Worm (Caenorhabditis elegans) whole organism, young adult: ENCODE data around the gene srd-50.

Source experiments
- C17E4.6 ChIP-seq: fragments of 200-800 bp; sonication (Bioruptor generic); IDR thresholded peaks from 2 replicates; pipeline ENCODE4 v1.3.6; 2022; ENCODE audit warnings: missing genetic modification reagents, missing genetic modification characterization, missing compliant biosample characterization
- F33H1.4 ChIP-seq: fragments of 200-800 bp; sonication (Bioruptor generic); IDR thresholded peaks from 2 replicates; pipeline ENCODE4 v1.3.6; 2022; ENCODE audit warnings: missing genetic modification reagents, missing genetic modification characterization, missing compliant biosample characterization
- F37B4.10 ChIP-seq: fragments of 200-800 bp; sonication (Bioruptor generic); IDR thresholded peaks from 2 replicates; pipeline ENCODE4 v1.3.6; 2022; ENCODE audit warnings: missing genetic modification characterization, missing compliant biosample characterization
- F52B5.7 ChIP-seq: sonication (generic microtip); optimal IDR thresholded peaks from 2 replicates; lab custom pipeline; 2016; ENCODE audit warnings: mild to moderate bottlenecking, missing genetic modification characterization, missing compliant biosample characterization
- F55B11.4 ChIP-seq: sonication (generic microtip); optimal IDR thresholded peaks from 2 replicates; lab custom pipeline; 2016; ENCODE audit warnings: missing compliant biosample characterization, missing genetic modification characterization, borderline replicate concordance; ENCODE audit not compliant: insufficient read depth
- F57C9.4 ChIP-seq: sonication (generic microtip); optimal IDR thresholded peaks from 2 replicates; lab custom pipeline; 2017; ENCODE audit warnings: mild to moderate bottlenecking, missing genetic modification characterization, missing compliant biosample characterization
- K12H6.12 ChIP-seq: fragments of 200-800 bp; sonication (Bioruptor generic); optimal IDR thresholded peaks from 2 replicates; lab custom pipeline; 2018; ENCODE audit warnings: mild to moderate bottlenecking, missing genetic modification characterization, missing compliant biosample characterization
- T07F8.4 ChIP-seq: sonication (generic microtip); optimal IDR thresholded peaks from 2 replicates; lab custom pipeline; 2016; ENCODE audit warnings: mild to moderate bottlenecking, missing genetic modification characterization, moderate library complexity, missing compliant biosample characterization
- Y56A3A.18 ChIP-seq: fragments of 200-800 bp; sonication (Bioruptor generic); IDR thresholded peaks from 2 replicates; pipeline ENCODE4 v1.3.6; 2022; ENCODE audit warnings: missing genetic modification reagents, missing genetic modification characterization, missing compliant biosample characterization
- atf-7 ChIP-seq: sonication (generic microtip); optimal IDR thresholded peaks from 2 replicates; lab custom pipeline; 2017; ENCODE audit warnings: mild to moderate bottlenecking, missing genetic modification characterization, missing compliant biosample characterization
- athp-1 ChIP-seq: sonication (generic microtip); optimal IDR thresholded peaks from 2 replicates; lab custom pipeline; 2017; ENCODE audit warnings: mild to moderate bottlenecking, missing genetic modification characterization, missing compliant biosample characterization
- bed-2 ChIP-seq: fragments of 200-800 bp; sonication (Bioruptor generic); IDR thresholded peaks from 2 replicates; pipeline ENCODE4 v1.3.6; 2022; ENCODE audit warnings: missing genetic modification reagents, missing genetic modification characterization, missing compliant biosample characterization
- cebp-1 ChIP-seq, 2 experiments: fragments of 200-800 bp in 1 of 2; sonication (Bioruptor generic) in 1 of 2; sonication (generic microtip) in 1 of 2; IDR thresholded peaks in 1 of 2; optimal IDR thresholded peaks in 1 of 2; 2 replicates each; pipeline versions ENCODE4 v1.3.6 to Lab custom; 2017 to 2022; ENCODE audit warnings: missing compliant biosample characterization in 2 of 2, missing genetic modification characterization in 2 of 2, mild to moderate bottlenecking in 1 of 2, missing genetic modification reagents in 1 of 2, moderate library complexity in 1 of 2
- ceh-100 ChIP-seq: fragments of 200-800 bp; sonication (Bioruptor generic); IDR thresholded peaks from 2 replicates; pipeline ENCODE4 v1.3.6; 2022; ENCODE audit warnings: missing genetic modification reagents, missing genetic modification characterization, missing compliant biosample characterization
- chd-7 ChIP-seq: sonication (generic microtip); optimal IDR thresholded peaks from 2 replicates; lab custom pipeline; 2016; ENCODE audit warnings: mild to moderate bottlenecking, missing genetic modification characterization, moderate library complexity, missing compliant biosample characterization
- dox-1 ChIP-seq: fragments of 200-800 bp; sonication (Bioruptor generic); IDR thresholded peaks from 2 replicates; pipeline ENCODE4 v1.3.6; 2022; ENCODE audit warnings: missing genetic modification reagents, missing genetic modification characterization, missing compliant biosample characterization
- egl-44 ChIP-seq: fragments of 200-800 bp; sonication (Bioruptor generic); IDR thresholded peaks from 2 replicates; pipeline ENCODE4 v1.3.6; 2022; ENCODE audit warnings: missing genetic modification reagents, missing genetic modification characterization, missing compliant biosample characterization
- egrh-3 ChIP-seq: fragments of 200-800 bp; sonication (Bioruptor generic); IDR thresholded peaks from 2 replicates; pipeline ENCODE4 v1.3.6; 2022; ENCODE audit warnings: missing genetic modification reagents, missing genetic modification characterization, missing compliant biosample characterization
- hsf-1 ChIP-seq: fragments of 200-800 bp; sonication (Bioruptor generic); IDR thresholded peaks from 2 replicates; pipeline ENCODE4 v1.3.6; 2022; ENCODE audit warnings: missing genetic modification reagents, missing genetic modification characterization, missing compliant biosample characterization
- let-526 ChIP-seq: fragments of 200-800 bp; sonication (Bioruptor generic); IDR thresholded peaks from 2 replicates; pipeline ENCODE4 v1.3.6; 2022; ENCODE audit warnings: missing genetic modification reagents, missing genetic modification characterization, missing compliant biosample characterization
- lin-40 ChIP-seq: sonication (generic microtip); optimal IDR thresholded peaks from 2 replicates; lab custom pipeline; 2016; ENCODE audit warnings: missing genetic modification characterization, mild to moderate bottlenecking, missing compliant biosample characterization, missing genotype, missing genetic modification reagents
- lin-54 ChIP-seq: fragments of 200-800 bp; sonication (Bioruptor generic); optimal IDR thresholded peaks from 2 replicates; lab custom pipeline; 2018; ENCODE audit warnings: mild to moderate bottlenecking, missing genetic modification characterization, missing compliant biosample characterization
- nfya-2 ChIP-seq: fragments of 200-800 bp; sonication (Bioruptor generic); IDR thresholded peaks from 2 replicates; pipeline ENCODE4 v1.3.6; 2022; ENCODE audit warnings: missing genetic modification reagents, missing genetic modification characterization, missing compliant biosample characterization
- nfyb-1 ChIP-seq: fragments of 200-800 bp; sonication (Bioruptor generic); IDR thresholded peaks from 2 replicates; pipeline ENCODE4 v1.3.6; 2022; ENCODE audit warnings: missing genetic modification reagents, missing genetic modification characterization, missing compliant biosample characterization
- nhr-80 ChIP-seq: sonication (generic microtip); optimal IDR thresholded peaks from 2 replicates; lab custom pipeline; 2016; ENCODE audit warnings: missing genetic modification characterization, missing compliant biosample characterization
- rpc-1 ChIP-seq, 2 experiments: fragments of 150-350 bp in 1 of 2; sonication (generic microtip) in 1 of 2; optimal IDR thresholded peaks; 2 replicates each; lab custom pipeline; 2014 to 2018; ENCODE audit warnings: missing biosample characterization in 1 of 2, missing genetic modification characterization in 1 of 2, missing genetic modification reagents in 1 of 2, missing genotype in 1 of 2
- sdz-38 ChIP-seq: sonication (generic microtip); optimal IDR thresholded peaks from 2 replicates; lab custom pipeline; 2016; ENCODE audit warnings: missing genotype, missing genetic modification characterization, missing compliant biosample characterization
- snpc-4 ChIP-seq, 5 experiments: fragments of 150-350 bp in 1 of 5; sonication (generic microtip) in 4 of 5; optimal IDR thresholded peaks; 2 replicates each; lab custom pipeline; 2014 to 2018; ENCODE audit warnings: missing genetic modification characterization in 5 of 5, missing biosample characterization in 3 of 5, antibody characterized with exemption in 2 of 5, mild to moderate bottlenecking in 2 of 5, missing compliant biosample characterization in 2 of 5, missing genotype in 2 of 5, moderate library complexity in 2 of 5, missing genetic modification reagents in 1 of 5
- somi-1 ChIP-seq: fragments of 200-800 bp; sonication (Bioruptor generic); optimal IDR thresholded peaks from 2 replicates; lab custom pipeline; 2018; ENCODE audit warnings: mild to moderate bottlenecking, missing genetic modification characterization, missing compliant biosample characterization
- tlf-1 ChIP-seq: fragments of 200-800 bp; sonication (Bioruptor generic); optimal IDR thresholded peaks from 2 replicates; lab custom pipeline; 2018; ENCODE audit warnings: mild to moderate bottlenecking, missing genetic modification characterization, missing compliant biosample characterization
- xnd-1 ChIP-seq: sonication (generic microtip); optimal IDR thresholded peaks from 2 replicates; lab custom pipeline; 2016; ENCODE audit warnings: missing genotype, missing genetic modification reagents, missing genetic modification characterization, missing compliant biosample characterization
- zfh-2 ChIP-seq: fragments of 200-800 bp; sonication (Bioruptor generic); conservative IDR thresholded peaks from 2 replicates; pipeline ENCODE4 v1.3.6; 2022; ENCODE audit warnings: missing genetic modification reagents, missing genetic modification characterization, missing compliant biosample characterization
- ztf-22 ChIP-seq: fragments of 200-800 bp; sonication (Bioruptor generic); optimal IDR thresholded peaks from 2 replicates; lab custom pipeline; 2018; ENCODE audit warnings: mild to moderate bottlenecking, missing genetic modification characterization, moderate library complexity, missing compliant biosample characterization
- ztf-26 ChIP-seq: sonication (generic microtip); optimal IDR thresholded peaks from 2 replicates; lab custom pipeline; 2017; ENCODE audit warnings: missing genetic modification characterization, missing compliant biosample characterization
- ztf-28 ChIP-seq: fragments of 200-800 bp; sonication (Bioruptor generic); IDR thresholded peaks from 2 replicates; pipeline ENCODE4 v1.3.6; 2022; ENCODE audit warnings: missing genetic modification reagents, missing genetic modification characterization, missing compliant biosample characterization
- ztf-6 ChIP-seq: fragments of 200-800 bp; sonication (Bioruptor generic); IDR thresholded peaks from 2 replicates; pipeline ENCODE4 v1.3.6; 2022; ENCODE audit warnings: missing genetic modification reagents, missing genetic modification characterization, missing compliant biosample characterization

Gene srd-50

DNA sequence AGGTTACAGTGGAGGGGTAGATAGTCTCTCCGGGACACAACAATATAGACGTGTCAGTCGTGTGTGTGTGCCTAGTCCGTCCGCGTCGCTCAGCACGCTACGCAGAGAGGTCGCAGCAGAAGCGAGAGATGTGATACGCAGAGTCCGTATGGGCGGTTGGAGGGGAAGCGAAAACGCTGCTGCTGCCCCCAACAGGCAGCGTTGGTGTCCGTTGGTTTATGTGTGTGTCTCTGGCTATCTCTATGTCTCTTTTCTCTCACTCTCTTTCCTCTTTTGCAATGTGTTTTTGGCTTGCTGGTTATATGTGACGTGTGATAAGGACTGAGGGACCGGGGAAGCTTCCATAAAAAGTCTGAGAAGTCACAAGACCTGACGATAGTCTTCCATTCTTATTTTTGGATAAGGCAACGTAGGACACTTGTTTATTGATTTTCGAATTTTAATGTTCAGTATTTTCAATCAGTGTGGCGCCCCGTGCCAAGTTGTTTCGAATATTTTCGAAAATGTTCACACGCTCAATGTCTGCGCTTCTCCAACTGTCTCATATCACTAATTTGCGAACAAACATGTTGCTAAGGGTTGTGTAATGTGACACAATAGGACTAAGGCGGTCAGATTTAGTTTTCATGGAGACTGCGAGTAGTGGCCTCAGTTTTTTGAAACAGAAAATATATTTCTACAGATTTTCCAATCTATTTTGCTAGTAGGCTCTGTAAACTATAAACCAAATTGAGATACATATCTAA, 45.9 kb upstream of the srd-50 start, which contains the start of gene pab-2 (continued):
- TF ChIP-seq snpc-4 (GFP tag; optimal IDR thresholded peaks at IDR 0.05; lab: Kevin White, UChicago) (no peak), snpc-4 (tag; optimal IDR thresholded peaks at IDR 0.05; lab: Kevin White, UChicago) (peak in 3 of 4 experiments; percentile 22 to 50 (median 41)), ceh-100 (GFP tag; lab: Robert Waterston, UW) (no peak), Y56A3A.18 (0 out of 2 replicates have a peak, but pooled peaks have one; percentile 49), lin-54 (GFP tag; lab: Kevin White, UChicago) (peak; percentile 29), ztf-26 (tag; lab: Kevin White, UChicago) (peak; percentile 82), cebp-1 (GFP tag; IDR thresholded peaks at IDR 0.05; lab: Robert Waterston, UW) (peak; percentile 59; the same call in 1 of the 2 replicates), cebp-1 (tag; optimal IDR thresholded peaks at IDR 0.05; lab: Kevin White, UChicago) (peak; percentile 73), let-526 (GFP tag; lab: Robert Waterston, UW) (peak; percentile 54; the same call in 1 of the 2 replicates), tlf-1 (GFP tag; lab: Kevin White, UChicago) (peak; percentile 11), lin-40 (tag; lab: Kevin White, UChicago) (peak; percentile 79), ztf-6 (GFP tag; lab: Robert Waterston, UW) (no peak), K12H6.12 (tag; lab: Kevin White, UChicago) (peak; percentile 79), atf-7 (tag; lab: Kevin White, UChicago) (peak; percentile 76), somi-1 (GFP tag; lab: Kevin White, UChicago) (peak; percentile 28)

DNA sequence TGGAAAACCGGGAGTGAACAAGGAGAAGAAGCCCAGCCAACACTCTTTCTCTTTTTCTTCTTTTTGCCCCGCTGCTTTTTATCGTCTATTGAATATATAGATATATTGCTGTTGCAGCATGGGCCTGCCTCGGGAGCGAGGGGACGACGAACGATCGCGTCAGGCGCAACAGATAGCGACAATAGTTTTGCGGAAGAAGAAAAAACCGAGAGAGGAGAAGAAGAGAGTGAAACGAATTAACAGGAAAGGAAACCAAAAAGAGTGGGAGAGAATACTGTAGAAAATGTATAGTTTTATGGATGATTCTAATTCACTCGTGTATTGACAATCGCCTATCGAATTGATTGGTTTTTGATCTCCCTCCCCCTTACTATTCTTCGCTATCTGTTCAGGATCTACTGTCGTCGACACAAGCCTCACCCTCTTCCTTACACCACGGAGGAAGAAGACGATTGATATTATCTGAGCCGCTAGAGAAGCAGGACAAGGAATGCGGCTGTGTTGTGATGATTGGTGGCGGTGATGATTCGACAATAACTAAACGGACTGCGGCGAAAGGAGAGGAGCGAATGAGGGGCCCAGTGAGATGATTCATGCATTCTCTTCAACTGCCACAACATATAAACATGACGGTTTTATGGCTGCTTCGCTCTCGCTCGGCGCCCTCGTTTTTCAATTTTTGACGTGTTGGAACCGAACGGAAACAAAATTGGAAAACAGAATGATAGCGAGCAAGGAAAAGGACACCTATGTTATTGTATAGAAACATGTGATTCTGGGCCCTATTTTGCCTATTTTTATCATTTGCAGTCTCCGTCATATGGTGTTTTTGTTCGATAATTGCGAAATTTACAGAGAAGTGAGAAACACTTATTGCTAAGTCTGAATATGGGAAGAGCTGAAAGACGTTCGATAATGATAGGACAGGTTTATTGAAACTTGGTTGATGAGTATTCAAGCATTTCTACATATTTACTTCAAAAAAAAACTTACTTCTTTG, 44.9 kb upstream of the srd-50 start:
- peak; percentile 92 for TF ChIP-seq cebp-1 (GFP tag; IDR thresholded peaks at IDR 0.05; lab: Robert Waterston, UW)
- peak; percentile 90 for TF ChIP-seq cebp-1 (tag; optimal IDR thresholded peaks at IDR 0.05; lab: Kevin White, UChicago)
- peak; percentile 33 for TF ChIP-seq dox-1 (GFP tag; lab: Robert Waterston, UW)
- peak; percentile 6 for TF ChIP-seq chd-7
- TF ChIP-seq zfh-2 (GFP tag; lab: Robert Waterston, UW) = 0 out of 2 replicates have a peak, but pooled peaks have one; percentile 38
- TF ChIP-seq egrh-3 (GFP tag; lab: Robert Waterston, UW) = no peak
- no peak for TF ChIP-seq lin-54 (GFP tag; lab: Kevin White, UChicago)
- no peak for TF ChIP-seq athp-1 (tag; lab: Kevin White, UChicago)
- TF ChIP-seq nfyb-1 = 0 out of 2 replicates have a peak, but pooled peaks have one; percentile 6

DNA sequence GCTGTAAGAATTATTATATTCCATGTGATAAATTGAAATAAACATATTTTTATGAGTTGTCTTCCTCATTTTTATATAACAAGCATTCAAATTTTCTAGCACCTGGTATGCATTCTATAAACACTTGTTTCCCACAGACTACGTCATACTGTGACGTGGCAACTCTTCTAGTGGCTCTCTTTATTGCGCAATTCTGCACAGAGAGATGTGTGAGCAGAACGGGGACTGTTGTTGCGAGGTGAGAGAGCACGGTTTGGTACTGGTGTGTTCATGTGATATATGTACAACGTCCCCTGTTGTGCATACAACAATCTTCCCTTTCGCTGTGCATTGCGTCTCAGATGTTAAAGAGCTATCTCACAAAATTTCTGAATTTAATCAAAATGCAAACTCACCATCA, 43.5 kb upstream of the srd-50 start:
- no peak for TF ChIP-seq nfya-2 (GFP tag; lab: Robert Waterston, UW)
- TF ChIP-seq F57C9.4 (tag; lab: Kevin White, UChicago) = no peak
- no peak for TF ChIP-seq hsf-1 (GFP tag; lab: Robert Waterston, UW)
- TF ChIP-seq athp-1 (tag; lab: Kevin White, UChicago) = no peak
- TF ChIP-seq egl-44 (GFP tag; lab: Robert Waterston, UW) = no peak
- TF ChIP-seq nhr-80 (tag; lab: Kevin White, UChicago) = no peak
- TF ChIP-seq C17E4.6 (GFP tag; lab: Robert Waterston, UW) = no peak
- TF ChIP-seq rpc-1 (optimal IDR thresholded peaks at IDR 0.05; lab: Kevin White, UChicago) = no peak
- no peak for TF ChIP-seq rpc-1 (tag; optimal IDR thresholded peaks at IDR 0.05; lab: Kevin White, UChicago)
- TF ChIP-seq lin-40 (tag; lab: Kevin White, UChicago) = no peak
- no peak for TF ChIP-seq F37B4.10 (GFP tag; lab: Robert Waterston, UW)
- no peak for TF ChIP-seq F55B11.4
- TF ChIP-seq tlf-1 (GFP tag; lab: Kevin White, UChicago) = no peak
- no peak for TF ChIP-seq bed-2 (GFP tag; lab: Robert Waterston, UW)
- TF ChIP-seq ztf-22 (GFP tag; lab: Kevin White, UChicago) = no peak
- no peak for TF ChIP-seq ztf-28 (GFP tag; lab: Robert Waterston, UW)
- TF ChIP-seq F33H1.4 (GFP tag; lab: Robert Waterston, UW) = no peak
- TF ChIP-seq xnd-1 (tag; lab: Kevin White, UChicago) = no peak
- no peak for TF ChIP-seq F52B5.7 (tag; lab: Kevin White, UChicago)
- no peak for TF ChIP-seq sdz-38 (tag; lab: Kevin White, UChicago)
- TF ChIP-seq T07F8.4 (tag; lab: Kevin White, UChicago) = no peak
